Fruit fly (Drosophila melanogaster): ENCODE measurements around the gene CG32755.

CG32755 gene

dm6 chrX:5924378-5924777 is 25.7 kb upstream of the CG32755 start (continued):
- TF ChIP-seq CG6689 (GFP tag; IDR thresholded peaks at IDR 0.05) (0 out of 2 replicates have a peak, but pooled peaks have one; percentile 14), Xrp1 (GFP tag; IDR thresholded peaks at IDR 0.05) (peak; percentile 58), CG12942 (GFP tag; optimal IDR thresholded peaks at IDR 0.05) (no peak), CG10321 (GFP tag; IDR thresholded peaks at IDR 0.05) (no peak), yki (optimal IDR thresholded peaks at IDR 0.05) (no peak), CG14710 (tag; optimal IDR thresholded peaks at IDR 0.05) (peak; percentile 24), CG10979 (tag; optimal IDR thresholded peaks at IDR 0.05) (peak; percentile 56), C15 (GFP tag; IDR thresholded peaks at IDR 0.05) (no peak), CG2678 (tag; optimal IDR thresholded peaks at IDR 0.05) (peak; percentile 50), lola (GFP tag; optimal IDR thresholded peaks at IDR 0.05) (peak in 1 of 3 experiments; percentile 8), CG8944 (GFP tag; optimal IDR thresholded peaks at IDR 0.05) (no peak), Neu2 (GFP tag; optimal IDR thresholded peaks at IDR 0.05; ENCODE audit: borderline replicate concordance) (no peak), Ssrp (tag; optimal IDR thresholded peaks at IDR 0.05) (peak; percentile 32), Fer3 (tag; optimal IDR thresholded peaks at IDR 0.05) (peak; percentile 5), CG18011 (GFP tag; optimal IDR thresholded peaks at IDR 0.05) (no peak), ind (GFP tag; optimal IDR thresholded peaks at IDR 0.05) (peak; percentile 18), CG11247 (GFP tag; IDR thresholded peaks at IDR 0.05) (no peak), Usf (GFP tag; optimal IDR thresholded peaks at IDR 0.05) (no peak), CG2889 (GFP tag; IDR thresholded peaks at IDR 0.05) (no peak), CG8388 (GFP tag; optimal IDR thresholded peaks at IDR 0.05) (peak; percentile 21), Hr51 (GFP tag; optimal IDR thresholded peaks at IDR 0.05) (peak in 1 of 2 experiments; percentile 37), CG2712 (tag; optimal IDR thresholded peaks at IDR 0.05) (peak; percentile 18), CG12659 (GFP tag; optimal IDR thresholded peaks at IDR 0.05) (peak; percentile 3), CG14441 (GFP tag; IDR thresholded peaks at IDR 0.05) (no peak), luna (GFP tag; optimal IDR thresholded peaks at IDR 0.05) (no peak), CG3163 (GFP tag; optimal IDR thresholded peaks at IDR 0.05) (no peak), nerfin-2 (GFP tag; IDR thresholded peaks at IDR 0.05; ENCODE audit: partially characterized antibody) (no peak), aop (GFP tag; IDR thresholded peaks at IDR 0.05) (no peak), CG12236 (GFP tag; optimal IDR thresholded peaks at IDR 0.05) (no peak), CG11504 (tag; optimal IDR thresholded peaks at IDR 0.05) (peak; percentile 59), CG12104 (GFP tag; optimal IDR thresholded peaks at IDR 0.05) (peak; percentile 12), NK7.1 (GFP tag; optimal IDR thresholded peaks at IDR 0.05) (no peak), CG13296 (GFP tag; optimal IDR thresholded peaks at IDR 0.05) (no peak), CG15269 (tag; optimal IDR thresholded peaks at IDR 0.05) (peak; percentile 4), dan (GFP tag; IDR thresholded peaks at IDR 0.05) (no peak), Blimp-1 (GFP tag; optimal IDR thresholded peaks at IDR 0.05) (peak; percentile 42), Dip3 (GFP tag; optimal IDR thresholded peaks at IDR 0.05) (no peak), CG10366 (GFP tag; IDR thresholded peaks at IDR 0.05) (no peak), row (GFP tag; IDR thresholded peaks at IDR 0.05) (peak; percentile 59), wor (GFP tag; IDR thresholded peaks at IDR 0.05) (no peak), CG11398 (GFP tag; optimal IDR thresholded peaks at IDR 0.05) (no peak), ranshi (GFP tag; IDR thresholded peaks at IDR 0.05) (0 out of 2 replicates have a peak, but pooled peaks have one; percentile 6), sens (GFP tag) (peak; percentile 70), Dp (GFP tag; optimal IDR thresholded peaks at IDR 0.05) (no peak), CG18619 (GFP tag; optimal IDR thresholded peaks at IDR 0.05) (no peak), Meics (GFP tag; optimal IDR thresholded peaks at IDR 0.05) (peak; percentile 28), sna (GFP tag; IDR thresholded peaks at IDR 0.05; ENCODE audit: partially characterized antibody) (no peak), NfI (GFP tag; optimal IDR thresholded peaks at IDR 0.05) (peak; percentile 25), CG6854 (GFP tag; optimal IDR thresholded peaks at IDR 0.05) (no peak), vvl (GFP tag; IDR thresholded peaks at IDR 0.05) (peak; percentile 63; the same call in 1 of the 2 replicates), Max (GFP tag; optimal IDR thresholded peaks at IDR 0.05) (no peak)

Measured in whole organism, embryonic.